Worm (Caenorhabditis elegans): ENCODE measurements around the gene gcl-1.

Gene gcl-1

ce11 chrIV:13380506-13380905 lies 32.2 kb downstream of the gcl-1 start:
- TF ChIP-seq dpl-1 (GFP tag; optimal IDR thresholded peaks at IDR 0.05) (no peak), spr-3 (GFP tag; optimal IDR thresholded peaks at IDR 0.05) (no peak), aly-2 (tag; optimal IDR thresholded peaks at IDR 0.05) (no peak), F49E8.2 (tag; optimal IDR thresholded peaks at IDR 0.05; ENCODE audit: borderline replicate concordance) (no peak), nhr-11 (tag; optimal IDR thresholded peaks at IDR 0.05) (no peak), php-3 (GFP tag; IDR thresholded peaks at IDR 0.05) (no peak), dmd-8 (GFP tag; IDR thresholded peaks at IDR 0.05) (no peak), ceh-82 (tag; optimal IDR thresholded peaks at IDR 0.05) (no peak), ceh-32 (tag; optimal IDR thresholded peaks at IDR 0.05; ENCODE audit: poor library complexity) (no peak), D1046.2 (GFP tag; IDR thresholded peaks at IDR 0.05) (no peak), nhr-10 (tag; optimal IDR thresholded peaks at IDR 0.05) (no peak), set-16 (GFP tag; IDR thresholded peaks at IDR 0.05) (no peak), nhr-25 (tag; optimal IDR thresholded peaks at IDR 0.05; ENCODE audit: borderline replicate concordance, insufficient read depth) (no peak), lin-29 (GFP tag; IDR thresholded peaks at IDR 0.05) (no peak), hlh-30 (tag; optimal IDR thresholded peaks at IDR 0.05; ENCODE audit: insufficient read depth) (no peak)

ce11 chrIV:13377716-13378115 lies 35.0 kb downstream of the gcl-1 start, which contains the start of gene mau-8:
Gene mau-8 (plus strand): TSS chrIV:13378016.
- TF ChIP-seq mes-2 (tag; optimal IDR thresholded peaks at IDR 0.05; ENCODE audit: poor library complexity, severe bottlenecking) (no peak), aly-2 (tag; optimal IDR thresholded peaks at IDR 0.05) (no peak), ZK337.2 (GFP tag; IDR thresholded peaks at IDR 0.05) (no peak), lin-13 (GFP tag; optimal IDR thresholded peaks at IDR 0.05) (no peak), nhr-42 (GFP tag; IDR thresholded peaks at IDR 0.05) (no peak), F26F4.8 (GFP tag; conservative IDR thresholded peaks at IDR 0.05) (no peak), lim-7 (GFP tag; IDR thresholded peaks at IDR 0.05) (no peak), Y48G9A.11 (GFP tag; IDR thresholded peaks at IDR 0.05) (no peak), T26A8.4 (GFP tag; IDR thresholded peaks at IDR 0.05) (no peak), fkh-10 (GFP tag; optimal IDR thresholded peaks at IDR 0.05) (no peak), egl-27 (tag; optimal IDR thresholded peaks at IDR 0.05) (no peak), hlh-30 (tag; optimal IDR thresholded peaks at IDR 0.05; ENCODE audit: insufficient read depth) (no peak), skn-1 (tag; optimal IDR thresholded peaks at IDR 0.05) (no peak), mdt-29 (GFP tag; IDR thresholded peaks at IDR 0.05) (no peak), fos-1 (tag; optimal IDR thresholded peaks at IDR 0.05) (no peak), ctbp-1 (GFP tag; IDR thresholded peaks at IDR 0.05) (no peak), ZK546.5 (tag; optimal IDR thresholded peaks at IDR 0.05) (no peak), nhr-11 (tag; optimal IDR thresholded peaks at IDR 0.05) (no peak), dpl-1 (GFP tag; optimal IDR thresholded peaks at IDR 0.05) (no peak), mxl-3 (GFP tag; optimal IDR thresholded peaks at IDR 0.05) (no peak)

ce11 chrIV:13374918-13375317 lies 37.8 kb downstream of the gcl-1 start:
- TF ChIP-seq zag-1 (tag; optimal IDR thresholded peaks at IDR 0.05) = no peak
- no peak for TF ChIP-seq saeg-2 (GFP tag; IDR thresholded peaks at IDR 0.05)
- no peak for TF ChIP-seq nhr-41 (GFP tag; IDR thresholded peaks at IDR 0.05)
- TF ChIP-seq ZK337.2 (GFP tag; IDR thresholded peaks at IDR 0.05) = no peak
- no peak for TF ChIP-seq zfp-2 (tag; optimal IDR thresholded peaks at IDR 0.05)
- TF ChIP-seq egl-27 (tag; optimal IDR thresholded peaks at IDR 0.05) = no peak
- no peak for TF ChIP-seq T20F7.1 (GFP tag; optimal IDR thresholded peaks at IDR 0.05)
- TF ChIP-seq php-3 (GFP tag; IDR thresholded peaks at IDR 0.05) = no peak

ce11 chrIV:13371699-13372098 lies 41.0 kb downstream of the gcl-1 start, which contains the start of gene Y62E10A.6:
Gene Y62E10A.6 (plus strand): TSS chrIV:13371999.
- TF ChIP-seq lin-38 (GFP tag; IDR thresholded peaks at IDR 0.05) (0 out of 2 replicates have a peak, but pooled peaks have one; percentile 13), Y48G9A.11 (GFP tag; IDR thresholded peaks at IDR 0.05) (0 out of 2 replicates have a peak, but pooled peaks have one; percentile 20), dmd-8 (GFP tag; IDR thresholded peaks at IDR 0.05) (no peak), nhr-111 (GFP tag; optimal IDR thresholded peaks at IDR 0.05) (no peak)

Measured in whole organism, L4 larva.